Worm (Caenorhabditis elegans): ENCODE results near the gene T25B9.1.

DNA sequence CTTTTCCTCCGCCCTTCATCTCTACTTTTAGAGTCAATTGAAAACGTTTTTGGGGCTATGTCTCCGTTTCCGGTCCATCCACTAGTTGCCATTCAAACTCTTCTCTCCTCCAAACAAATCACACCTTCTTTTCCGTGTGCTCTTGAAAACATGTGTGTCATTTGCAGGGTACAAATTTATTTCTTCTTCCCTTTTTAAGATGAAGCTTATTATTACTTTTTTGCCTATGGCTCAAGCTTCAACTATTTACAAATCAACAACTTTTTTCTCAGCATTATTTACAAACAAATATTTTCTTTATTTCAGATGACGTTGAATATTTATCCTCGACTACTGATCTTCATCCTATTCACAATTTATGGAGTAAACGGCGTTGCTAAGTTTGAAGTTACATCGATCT, 5.5 kb downstream of the T25B9.1 start, which contains the start of gene T25B9.3:
- no peak for TF ChIP-seq odd-2 (tag; optimal IDR thresholded peaks at IDR 0.05)
- TF ChIP-seq elt-2 (tag; optimal IDR thresholded peaks at IDR 0.05): no peak
- TF ChIP-seq ama-1 (optimal IDR thresholded peaks at IDR 0.05): no peak
